Worm (Caenorhabditis elegans): ENCODE measurements around the gene hmit-1.3.

DNA sequence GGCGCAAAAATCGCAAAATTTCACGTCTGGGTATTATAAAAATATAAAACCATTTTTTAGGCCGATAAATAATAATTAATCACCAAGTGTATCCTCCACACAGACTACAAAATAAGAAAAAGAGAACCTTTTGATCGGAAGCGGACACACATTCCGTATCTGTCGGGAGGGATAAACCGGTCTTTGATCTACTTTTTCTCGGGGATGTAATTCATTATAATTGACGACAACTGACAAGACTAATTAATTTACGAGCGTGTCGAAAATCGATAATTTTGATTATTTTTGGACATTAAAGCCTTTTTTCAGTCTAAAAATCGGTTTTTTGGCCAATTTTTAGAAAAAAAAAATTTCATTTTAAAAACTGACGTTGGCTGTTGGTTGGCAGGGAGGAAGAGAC is 49.0 kb downstream of the hmit-1.3 start:
- TF ChIP-seq W03F9.2 (tag; optimal IDR thresholded peaks at IDR 0.05) (no peak), him-1 (tag; optimal IDR thresholded peaks at IDR 0.05) (no peak), dao-5 (tag; optimal IDR thresholded peaks at IDR 0.05) (no peak)

Measured in whole organism, L4/young adult.